Fruit fly (Drosophila melanogaster): ENCODE results near the gene NimB2.
A peak's percentile ranks its signal among the peaks of the same experiment; 100 is the strongest.

The NimB2 gene

DNA sequence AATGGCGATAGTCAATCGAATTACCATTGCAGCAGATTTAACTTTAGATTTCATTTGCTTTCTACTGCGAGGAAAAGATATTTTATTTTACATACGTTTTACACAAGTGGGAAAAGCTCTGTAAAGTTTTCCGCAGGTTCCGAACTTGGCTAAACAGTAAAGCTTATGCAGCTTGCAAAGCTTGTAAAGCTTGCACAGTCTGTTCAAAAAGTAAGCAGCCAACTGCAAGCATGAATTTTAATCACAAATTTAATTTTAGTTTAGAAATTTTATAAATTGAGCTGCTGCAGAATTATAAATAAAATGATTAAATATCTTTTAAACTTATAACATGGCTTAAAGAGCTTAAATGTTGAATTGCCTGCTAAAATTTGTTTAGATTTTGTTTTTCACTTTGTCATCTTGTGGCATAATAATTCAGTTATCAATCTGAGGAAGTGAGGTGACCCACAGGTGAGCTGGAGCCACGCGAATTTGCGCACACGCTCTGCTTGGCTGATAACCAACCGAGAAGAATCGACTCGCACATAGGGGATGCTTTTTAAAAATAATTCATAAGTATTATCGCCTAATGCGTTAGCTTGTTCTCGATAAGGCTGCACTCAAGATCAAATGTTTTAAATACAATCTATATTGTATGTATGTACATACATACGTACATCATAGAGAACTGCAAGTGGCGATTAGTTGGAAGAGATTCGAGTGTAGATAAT, 44.9 kb upstream of the NimB2 start (continued):
- TF ChIP-seq HmgD (GFP tag; optimal IDR thresholded peaks at IDR 0.05) (no peak), Doc3 (GFP tag; IDR thresholded peaks at IDR 0.05; ENCODE audit: partially characterized antibody) (no peak), zen2 (GFP tag; IDR thresholded peaks at IDR 0.05; ENCODE audit: partially characterized antibody) (no peak), nerfin-2 (GFP tag; IDR thresholded peaks at IDR 0.05; ENCODE audit: partially characterized antibody) (no peak), bsh (GFP tag; optimal IDR thresholded peaks at IDR 0.05) (peak in 1 of 2 experiments; percentile 50), CG6689 (GFP tag; IDR thresholded peaks at IDR 0.05) (peak; percentile 39; the same call in 1 of the 2 replicates), dati (GFP tag; IDR thresholded peaks at IDR 0.05) (no peak), CG1792 (GFP tag; optimal IDR thresholded peaks at IDR 0.05) (no peak), B-H2 (GFP tag; optimal IDR thresholded peaks at IDR 0.05) (no peak), CG2116 (GFP tag; optimal IDR thresholded peaks at IDR 0.05) (no peak), stwl (tag; optimal IDR thresholded peaks at IDR 0.05) (no peak), Dek (tag; optimal IDR thresholded peaks at IDR 0.05) (peak; percentile 53), lola (GFP tag; optimal IDR thresholded peaks at IDR 0.05) (no peak), org-1 (GFP tag; optimal IDR thresholded peaks at IDR 0.05) (no peak), CG15011 (GFP tag; optimal IDR thresholded peaks at IDR 0.05) (peak; percentile 21), nmo (GFP tag; optimal IDR thresholded peaks at IDR 0.05) (peak; percentile 38), ssp (GFP tag; IDR thresholded peaks at IDR 0.05) (no peak), CG3995 (GFP tag; optimal IDR thresholded peaks at IDR 0.05) (no peak), cato (GFP tag; optimal IDR thresholded peaks at IDR 0.05; ENCODE audit: borderline replicate concordance) (no peak), danr (GFP tag; IDR thresholded peaks at IDR 0.05) (no peak), ap (GFP tag; IDR thresholded peaks at IDR 0.05) (no peak), CrebB (tag; optimal IDR thresholded peaks at IDR 0.05) (no peak), CG8359 (GFP tag; optimal IDR thresholded peaks at IDR 0.05; ENCODE audit: borderline replicate concordance) (no peak), CG5245 (GFP tag; optimal IDR thresholded peaks at IDR 0.05) (no peak), CG10274 (GFP tag; optimal IDR thresholded peaks at IDR 0.05) (no peak), CG12769 (tag; optimal IDR thresholded peaks at IDR 0.05) (no peak), C15 (GFP tag; IDR thresholded peaks at IDR 0.05) (no peak), pnt (GFP tag; optimal IDR thresholded peaks at IDR 0.05) (no peak), CG11456 (GFP tag; IDR thresholded peaks at IDR 0.05) (peak; percentile 83), CG31441 (GFP tag; IDR thresholded peaks at IDR 0.05) (peak; percentile 35; the same call in 1 of the 2 replicates), CG12659 (GFP tag; optimal IDR thresholded peaks at IDR 0.05) (peak; percentile 12), az2 (GFP tag; optimal IDR thresholded peaks at IDR 0.05) (peak; percentile 30), sr (GFP tag; IDR thresholded peaks at IDR 0.05) (no peak), CG6654 (GFP tag; optimal IDR thresholded peaks at IDR 0.05) (no peak), row (GFP tag; IDR thresholded peaks at IDR 0.05) (peak; percentile 93), gem (tag; optimal IDR thresholded peaks at IDR 0.05) (peak; percentile 60), CG8478 (optimal IDR thresholded peaks at IDR 0.05) (no peak)

- TF ChIP-seq ato (GFP tag; IDR thresholded peaks at IDR 0.05; ENCODE audit: partially characterized antibody) (no peak), Abd-B (GFP tag; optimal IDR thresholded peaks at IDR 0.05) (no peak), CG9817 (tag; optimal IDR thresholded peaks at IDR 0.05) (no peak), tio (GFP tag; optimal IDR thresholded peaks at IDR 0.05) (no peak), vvl (GFP tag; IDR thresholded peaks at IDR 0.05) (no peak), CG16813 (GFP tag; IDR thresholded peaks at IDR 0.05; ENCODE audit: partially characterized antibody) (peak; percentile 32; the same call in 1 of the 3 replicates), Sox100B (GFP tag; optimal IDR thresholded peaks at IDR 0.05) (no peak), Bdp1 (GFP tag; optimal IDR thresholded peaks at IDR 0.05) (peak; percentile 87), Oli (tag; optimal IDR thresholded peaks at IDR 0.05) (no peak), MBD-R2 (GFP tag; IDR thresholded peaks at IDR 0.05) (no peak), CG11696 (GFP tag; IDR thresholded peaks at IDR 0.05) (no peak)
Measured at dm6 chr2L:14010410-14010809, 43.6 kb upstream of the NimB2 start.
